Worm (Caenorhabditis elegans): ENCODE results near the gene M163.10.

Gene M163.10

DNA sequence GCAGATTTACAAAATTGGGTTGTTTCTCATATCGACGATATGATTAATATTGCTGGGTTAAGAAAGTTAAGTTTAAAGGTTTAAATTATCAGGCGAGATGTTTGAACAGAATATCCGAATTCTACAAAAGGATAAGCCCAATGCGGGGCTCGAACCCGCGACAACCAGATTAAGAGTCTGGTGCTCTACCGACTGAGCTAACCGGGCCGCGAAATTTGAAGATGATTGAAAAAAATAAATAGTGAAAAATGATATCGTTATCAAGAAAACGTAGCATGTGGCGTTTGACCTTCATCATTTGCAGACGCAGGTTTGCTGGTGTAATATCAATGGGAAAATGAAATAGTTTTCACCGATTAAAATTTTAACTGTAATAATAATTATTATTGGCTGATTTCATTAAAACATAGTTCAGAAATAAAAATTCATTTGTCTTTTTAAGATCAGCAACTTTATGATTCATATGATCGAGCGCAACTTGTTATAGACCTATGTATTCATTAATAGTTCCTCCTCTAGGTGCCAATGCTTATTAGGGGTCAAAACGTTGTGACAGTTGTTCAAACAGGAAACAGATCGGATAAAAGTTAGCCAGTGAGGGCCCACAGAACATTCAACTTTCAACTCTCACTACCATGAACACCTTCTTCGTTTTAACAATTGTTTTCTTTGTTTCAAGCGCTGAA is 8.1 kb downstream of the M163.10 start, which contains the start of gene M163.11:
Gene M163.11 (plus strand): TSS at position 636 of the 686 bp plus-strand sequence.
- TF ChIP-seq nfya-2 (GFP tag; IDR thresholded peaks at IDR 0.05) = no peak
- peak; percentile 66 for TF ChIP-seq rcor-1 (GFP tag; IDR thresholded peaks at IDR 0.05)
- TF ChIP-seq athp-1 (tag; optimal IDR thresholded peaks at IDR 0.05) = peak; percentile 21
- TF ChIP-seq Y56A3A.18 (GFP tag; IDR thresholded peaks at IDR 0.05) = peak; percentile 65
- 0 out of 2 replicates have a peak, but pooled peaks have one; percentile 77 for TF ChIP-seq cebp-2 (GFP tag; IDR thresholded peaks at IDR 0.05)
- TF ChIP-seq lsy-27 (tag; optimal IDR thresholded peaks at IDR 0.05; ENCODE audit: borderline replicate concordance, insufficient read depth) = peak; percentile 56
- TF ChIP-seq tbx-9 (tag; optimal IDR thresholded peaks at IDR 0.05; ENCODE audit: borderline replicate concordance) = no peak
- peak; percentile 40 for TF ChIP-seq F49E8.2 (tag; optimal IDR thresholded peaks at IDR 0.05; ENCODE audit: insufficient read depth)
- peak; percentile 87 for TF ChIP-seq ZK185.1 (tag; optimal IDR thresholded peaks at IDR 0.05; ENCODE audit: poor library complexity, severe bottlenecking)
- TF ChIP-seq ceh-79 (tag; optimal IDR thresholded peaks at IDR 0.05) = no peak
- TF ChIP-seq mes-4 (tag; optimal IDR thresholded peaks at IDR 0.05) = peak; percentile 61
- TF ChIP-seq let-526 (GFP tag; IDR thresholded peaks at IDR 0.05) = no peak
- TF ChIP-seq hmg-20 (GFP tag; IDR thresholded peaks at IDR 0.05) = peak; percentile 67; the same call in 1 of the 2 replicates
- TF ChIP-seq bed-1 (GFP tag; IDR thresholded peaks at IDR 0.05) = no peak
- peak; percentile 11 for TF ChIP-seq lin-40 (tag; optimal IDR thresholded peaks at IDR 0.05)
- 0 out of 2 replicates have a peak, but pooled peaks have one; percentile 55 for TF ChIP-seq ekl-4 (GFP tag; IDR thresholded peaks at IDR 0.05)
- 0 out of 2 replicates have a peak, but pooled peaks have one; percentile 21 for TF ChIP-seq lir-1 (GFP tag; conservative IDR thresholded peaks at IDR 0.05)
- no peak for TF ChIP-seq ama-1 (optimal IDR thresholded peaks at IDR 0.05)
- TF ChIP-seq ama-1 (GFP tag; optimal IDR thresholded peaks at IDR 0.05) = peak; percentile 42 to 92
- peak; percentile 86 for TF ChIP-seq snpc-3.4 (tag; optimal IDR thresholded peaks at IDR 0.05)
- peak; percentile 61 for TF ChIP-seq chd-7 (tag; optimal IDR thresholded peaks at IDR 0.05)
- TF ChIP-seq nhr-80 (tag; optimal IDR thresholded peaks at IDR 0.05) = peak; percentile 8
- TF ChIP-seq cebp-1 (GFP tag; IDR thresholded peaks at IDR 0.05) = 0 out of 2 replicates have a peak, but pooled peaks have one; percentile 22
- peak; percentile 17 for TF ChIP-seq cebp-1 (tag; optimal IDR thresholded peaks at IDR 0.05)
- 0 out of 2 replicates have a peak, but pooled peaks have one; percentile 25 for TF ChIP-seq attf-6 (GFP tag; IDR thresholded peaks at IDR 0.05)
- TF ChIP-seq ztf-26 (tag; optimal IDR thresholded peaks at IDR 0.05) = peak; percentile 15
- TF ChIP-seq F22D6.2 (tag; optimal IDR thresholded peaks at IDR 0.05) = no peak
- TF ChIP-seq mxl-1 (tag; optimal IDR thresholded peaks at IDR 0.05) = peak; percentile 57
- peak; percentile 69 for TF ChIP-seq D2030.7 (GFP tag; IDR thresholded peaks at IDR 0.05)
- TF ChIP-seq snpc-1.1 (tag; optimal IDR thresholded peaks at IDR 0.05; ENCODE audit: insufficient read depth) = peak; percentile 71
- peak; percentile 38 for TF ChIP-seq repo-1 (tag; optimal IDR thresholded peaks at IDR 0.05)
- TF ChIP-seq egl-18 (GFP tag; IDR thresholded peaks at IDR 0.05) = no peak
- peak; percentile 7 for TF ChIP-seq attf-5 (GFP tag; optimal IDR thresholded peaks at IDR 0.05)
- TF ChIP-seq madf-3 (GFP tag; IDR thresholded peaks at IDR 0.05) = peak; percentile 80; the same call in 1 of the 2 replicates
- peak; percentile 92 for TF ChIP-seq die-1 (tag; optimal IDR thresholded peaks at IDR 0.05)
- peak; percentile 57 for TF ChIP-seq snpc-4 (GFP tag; optimal IDR thresholded peaks at IDR 0.05)
- peak; percentile 8 to 78 (median 44) for TF ChIP-seq snpc-4 (tag; optimal IDR thresholded peaks at IDR 0.05)
- peak; percentile 86 for TF ChIP-seq ceh-40 (GFP tag; IDR thresholded peaks at IDR 0.05)
- peak; percentile 75 for TF ChIP-seq ztf-18 (tag; optimal IDR thresholded peaks at IDR 0.05)
- peak; percentile 44; the same call in 1 of the 2 replicates for TF ChIP-seq madf-6 (GFP tag; IDR thresholded peaks at IDR 0.05)
- TF ChIP-seq B0336.3 (GFP tag; IDR thresholded peaks at IDR 0.05) = no peak
- peak; percentile 86 for TF ChIP-seq nhr-90 (tag; optimal IDR thresholded peaks at IDR 0.05)
- TF ChIP-seq hlh-12 (tag; optimal IDR thresholded peaks at IDR 0.05) = peak; percentile 44
- peak in 1 of 3 experiments; percentile 62 for TF ChIP-seq lin-35 (GFP tag; optimal IDR thresholded peaks at IDR 0.05)
- TF ChIP-seq nfyb-1 (GFP tag; IDR thresholded peaks at IDR 0.05) = peak; percentile 82
- TF ChIP-seq zim-3 (tag; optimal IDR thresholded peaks at IDR 0.05) = peak; percentile 57
- 0 out of 2 replicates have a peak, but pooled peaks have one; percentile 17 for TF ChIP-seq attf-3 (GFP tag; conservative IDR thresholded peaks at IDR 0.05)

All from whole organism, young adult.